Worm (Caenorhabditis elegans): ENCODE data around the gene try-14.

The try-14 gene

ce11 chrX:7512714-7513113, 17.3 kb upstream of the try-14 start:
- TF ChIP-seq zag-1 (tag; optimal IDR thresholded peaks at IDR 0.05) (no peak), nhr-11 (tag; optimal IDR thresholded peaks at IDR 0.05) (no peak), hmg-11 (tag; optimal IDR thresholded peaks at IDR 0.05) (no peak), nhr-77 (tag; optimal IDR thresholded peaks at IDR 0.05) (no peak), nhr-237 (tag; optimal IDR thresholded peaks at IDR 0.05) (no peak)

DNA sequence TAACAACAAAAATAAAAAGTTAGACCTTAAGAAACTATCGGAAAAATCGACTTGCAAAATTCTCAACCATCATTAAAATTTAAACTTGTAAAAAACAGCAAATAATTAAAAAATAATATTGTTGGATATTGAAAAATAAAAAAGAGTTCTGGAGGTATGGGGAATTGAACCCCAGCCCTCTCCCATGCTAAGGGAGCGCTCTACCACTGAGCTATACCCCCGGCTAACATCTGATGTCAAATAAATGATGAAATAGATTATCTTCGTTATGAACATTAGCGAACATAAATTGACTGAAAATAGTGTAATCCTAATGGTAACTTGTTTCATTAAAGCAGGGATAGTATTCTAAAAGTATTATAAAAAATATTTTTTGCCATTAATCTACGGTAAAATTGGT, 11.8 kb upstream of the try-14 start:
- TF ChIP-seq nhr-76 (tag; optimal IDR thresholded peaks at IDR 0.05) (no peak), pha-4 (tag; optimal IDR thresholded peaks at IDR 0.05) (no peak), fos-1 (tag; optimal IDR thresholded peaks at IDR 0.05) (no peak), ceh-9 (tag; optimal IDR thresholded peaks at IDR 0.05) (no peak), hmg-11 (tag; optimal IDR thresholded peaks at IDR 0.05) (no peak), tbx-2 (tag; optimal IDR thresholded peaks at IDR 0.05) (no peak), nhr-11 (tag; optimal IDR thresholded peaks at IDR 0.05) (no peak), ZK546.5 (tag; optimal IDR thresholded peaks at IDR 0.05) (no peak), nhr-77 (tag; optimal IDR thresholded peaks at IDR 0.05) (no peak), egl-5 (tag; optimal IDR thresholded peaks at IDR 0.05) (no peak), eor-1 (tag; optimal IDR thresholded peaks at IDR 0.05) (no peak), elt-1 (tag; optimal IDR thresholded peaks at IDR 0.05) (no peak), aly-2 (tag; optimal IDR thresholded peaks at IDR 0.05) (no peak)

ce11 chrX:7506533-7506932, 11.1 kb upstream of the try-14 start, which contains the start of gene lgc-11:
TSS of gene lgc-11 (minus strand) at chrX:7506633.
- TF ChIP-seq unc-39 (tag; optimal IDR thresholded peaks at IDR 0.05) (no peak), nhr-43 (tag; optimal IDR thresholded peaks at IDR 0.05; ENCODE audit: poor library complexity, severe bottlenecking) (no peak), nhr-237 (tag; optimal IDR thresholded peaks at IDR 0.05) (no peak)

- no peak for TF ChIP-seq R02D3.7 (tag; optimal IDR thresholded peaks at IDR 0.05)
Measured at ce11 chrX:7502807-7503206, 7.4 kb upstream of the try-14 start, which contains the start of gene F48E3.6. TSS of gene F48E3.6 (minus strand) at chrX:7502907.

DNA sequence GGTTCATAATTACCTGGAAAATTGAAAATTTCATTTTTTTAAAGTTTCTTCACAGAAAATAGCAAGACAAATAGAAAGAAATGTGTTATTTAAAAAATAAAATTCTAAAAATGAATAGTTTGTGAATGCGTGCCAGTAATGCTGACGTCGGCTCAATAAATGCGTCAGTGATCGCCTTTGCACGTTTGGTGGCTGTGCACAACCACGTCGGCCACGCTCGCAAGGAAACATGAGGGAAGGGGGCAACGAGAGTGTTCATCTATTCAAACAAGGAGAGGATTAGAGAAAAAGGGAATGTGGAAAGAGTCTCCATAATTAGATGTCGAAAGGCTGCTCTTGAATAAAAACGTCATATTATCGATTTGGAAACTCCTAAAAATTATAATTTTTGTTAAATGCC, 5.6 kb upstream of the try-14 start, which contains the start of gene uggt-1:
uggt-1 (minus strand) TSS at position 13 of the 400 bp plus-strand sequence.
- no peak for TF ChIP-seq nhr-12 (tag; optimal IDR thresholded peaks at IDR 0.05)
- no peak for TF ChIP-seq ceh-9 (tag; optimal IDR thresholded peaks at IDR 0.05)
- peak; percentile 51 for TF ChIP-seq nhr-11 (tag; optimal IDR thresholded peaks at IDR 0.05)
- peak; percentile 81 for TF ChIP-seq elt-2 (tag; optimal IDR thresholded peaks at IDR 0.05)
- TF ChIP-seq nhr-77 (tag; optimal IDR thresholded peaks at IDR 0.05) = peak; percentile 43
- no peak for TF ChIP-seq unc-39 (tag; optimal IDR thresholded peaks at IDR 0.05)
- TF ChIP-seq sea-2 (GFP tag; optimal IDR thresholded peaks at IDR 0.05) = no peak
- no peak for TF ChIP-seq daf-12 (tag; optimal IDR thresholded peaks at IDR 0.05)
- no peak for TF ChIP-seq elt-3 (tag; optimal IDR thresholded peaks at IDR 0.05)
- TF ChIP-seq ceh-28 (tag; optimal IDR thresholded peaks at IDR 0.05) = peak; percentile 92
- no peak for TF ChIP-seq fkh-2 (tag; optimal IDR thresholded peaks at IDR 0.05)
- TF ChIP-seq nhr-28 (tag; optimal IDR thresholded peaks at IDR 0.05) = no peak
- TF ChIP-seq pqm-1 (tag; optimal IDR thresholded peaks at IDR 0.05) = peak; percentile 59
- peak; percentile 71 for TF ChIP-seq mdl-1 (tag; optimal IDR thresholded peaks at IDR 0.05)
- no peak for TF ChIP-seq ztf-11 (tag; optimal IDR thresholded peaks at IDR 0.05)
- peak; percentile 83 for TF ChIP-seq tbx-2 (tag; optimal IDR thresholded peaks at IDR 0.05)
- TF ChIP-seq egl-27 (tag; optimal IDR thresholded peaks at IDR 0.05) = no peak
- TF ChIP-seq fos-1 (tag; optimal IDR thresholded peaks at IDR 0.05) = peak; percentile 60
- peak; percentile 87 for TF ChIP-seq hmg-11 (tag; optimal IDR thresholded peaks at IDR 0.05)
- peak; percentile 86 for TF ChIP-seq ceh-82 (tag; optimal IDR thresholded peaks at IDR 0.05)
- no peak for TF ChIP-seq ceh-16 (tag; optimal IDR thresholded peaks at IDR 0.05)
- TF ChIP-seq nhr-43 (tag; optimal IDR thresholded peaks at IDR 0.05; ENCODE audit: poor library complexity, severe bottlenecking) = peak; percentile 74
- TF ChIP-seq nfya-1 (tag; optimal IDR thresholded peaks at IDR 0.05; ENCODE audit: insufficient read depth) = peak; percentile 92
- TF ChIP-seq nhr-25 (tag; optimal IDR thresholded peaks at IDR 0.05) = peak; percentile 63
- no peak for TF ChIP-seq aly-2 (tag; optimal IDR thresholded peaks at IDR 0.05)
- TF ChIP-seq mml-1 (tag; optimal IDR thresholded peaks at IDR 0.05) = no peak
- TF ChIP-seq lin-15B (tag; optimal IDR thresholded peaks at IDR 0.05) = peak; percentile 85
- TF ChIP-seq eor-1 (tag; optimal IDR thresholded peaks at IDR 0.05) = no peak
- no peak for TF ChIP-seq nhr-237 (tag; optimal IDR thresholded peaks at IDR 0.05)
- peak; percentile 39 for TF ChIP-seq jun-1 (tag; optimal IDR thresholded peaks at IDR 0.05)
- no peak for TF ChIP-seq ztf-4 (tag; optimal IDR thresholded peaks at IDR 0.05)
- TF ChIP-seq ZK546.5 (tag; optimal IDR thresholded peaks at IDR 0.05) = no peak
- TF ChIP-seq unc-62 (GFP tag; optimal IDR thresholded peaks at IDR 0.05) = no peak
- TF ChIP-seq ama-1 (optimal IDR thresholded peaks at IDR 0.05) = no peak
- no peak for TF ChIP-seq nhr-76 (tag; optimal IDR thresholded peaks at IDR 0.05)
- no peak for TF ChIP-seq nhr-67 (tag; optimal IDR thresholded peaks at IDR 0.05)
- no peak for TF ChIP-seq zag-1 (tag; optimal IDR thresholded peaks at IDR 0.05)
- TF ChIP-seq pha-4 (tag; optimal IDR thresholded peaks at IDR 0.05) = peak; percentile 92
- peak; percentile 80 for TF ChIP-seq lsy-12 (tag; optimal IDR thresholded peaks at IDR 0.05)
- peak; percentile 93 for TF ChIP-seq snpc-4 (tag; optimal IDR thresholded peaks at IDR 0.05)
- peak; percentile 45 for TF ChIP-seq elt-1 (tag; optimal IDR thresholded peaks at IDR 0.05)
- TF ChIP-seq fkh-10 (GFP tag; optimal IDR thresholded peaks at IDR 0.05) = peak; percentile 81
